Fruit fly (Drosophila melanogaster): ENCODE data around the gene CtIP.

CtIP gene

DNA sequence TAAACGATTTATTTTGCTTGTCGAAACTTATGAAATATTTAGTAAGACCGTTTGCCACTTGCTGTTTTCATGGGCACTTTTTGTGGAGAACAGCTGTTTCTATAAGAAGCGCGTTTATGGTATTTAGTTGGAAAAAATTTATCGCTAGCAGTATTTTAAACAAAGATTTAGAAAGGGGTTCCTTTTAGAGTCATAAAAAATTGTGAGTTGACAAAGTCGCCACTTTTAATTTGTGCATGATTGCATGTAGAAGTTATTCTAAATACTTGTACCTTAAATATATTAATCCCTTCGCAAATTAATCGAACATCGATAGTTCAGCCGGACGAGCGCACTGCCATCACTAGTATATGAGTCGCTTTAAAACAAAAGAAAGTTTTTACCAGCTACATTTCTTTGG is 3.8 kb upstream of the CtIP start, which contains the start of the genes Las and Psn (continued):
- TF ChIP-seq E2f1 (GFP tag; IDR thresholded peaks at IDR 0.05), result no peak
- peak; percentile 35 for TF ChIP-seq Myb (GFP tag; optimal IDR thresholded peaks at IDR 0.05)
- no peak for TF ChIP-seq CG6813 (GFP tag; optimal IDR thresholded peaks at IDR 0.05)
- 0 out of 2 replicates have a peak, but pooled peaks have one; percentile 32 for TF ChIP-seq Bgb (GFP tag; IDR thresholded peaks at IDR 0.05; ENCODE audit: partially characterized antibody)
- no peak for TF ChIP-seq Dfd (GFP tag; optimal IDR thresholded peaks at IDR 0.05)
- TF ChIP-seq CG30020 (tag; optimal IDR thresholded peaks at IDR 0.05), result peak; percentile 58
- TF ChIP-seq CG17328 (GFP tag; IDR thresholded peaks at IDR 0.05), result no peak
- TF ChIP-seq Hey (tag; optimal IDR thresholded peaks at IDR 0.05), result no peak
- peak; percentile 71 for TF ChIP-seq unc-4 (GFP tag; IDR thresholded peaks at IDR 0.05; ENCODE audit: partially characterized antibody)
- no peak for TF ChIP-seq CG31388 (GFP tag; optimal IDR thresholded peaks at IDR 0.05)
- no peak for TF ChIP-seq CG13123 (GFP tag; optimal IDR thresholded peaks at IDR 0.05)
- no peak for TF ChIP-seq CG8089 (GFP tag; optimal IDR thresholded peaks at IDR 0.05)
- TF ChIP-seq CG31365 (tag; optimal IDR thresholded peaks at IDR 0.05), result no peak
- peak; percentile 68 for TF ChIP-seq pzg (GFP tag; optimal IDR thresholded peaks at IDR 0.05)
- peak; percentile 60 for TF ChIP-seq MBD-R2 (GFP tag; IDR thresholded peaks at IDR 0.05)
- TF ChIP-seq CG2120 (GFP tag; optimal IDR thresholded peaks at IDR 0.05), result peak; percentile 52
- TF ChIP-seq CG17361 (GFP tag; IDR thresholded peaks at IDR 0.05), result no peak
- TF ChIP-seq knrl (GFP tag; IDR thresholded peaks at IDR 0.05; ENCODE audit: partially characterized antibody), result peak; percentile 69
- peak; percentile 84 for TF ChIP-seq Dll (GFP tag; IDR thresholded peaks at IDR 0.05; ENCODE audit: partially characterized antibody)
- TF ChIP-seq CG2678 (tag; optimal IDR thresholded peaks at IDR 0.05), result no peak
- TF ChIP-seq CG9797 (GFP tag; optimal IDR thresholded peaks at IDR 0.05), result peak; percentile 65
- no peak for TF ChIP-seq NK7.1 (GFP tag; optimal IDR thresholded peaks at IDR 0.05)
- no peak for TF ChIP-seq ems (GFP tag; optimal IDR thresholded peaks at IDR 0.05)
- no peak for TF ChIP-seq CG4404 (GFP tag; IDR thresholded peaks at IDR 0.05)
- TF ChIP-seq cad (GFP tag; optimal IDR thresholded peaks at IDR 0.05), result no peak
- TF ChIP-seq CG8944 (GFP tag; optimal IDR thresholded peaks at IDR 0.05), result no peak
- TF ChIP-seq CG17829 (tag; optimal IDR thresholded peaks at IDR 0.05), result peak; percentile 43
- no peak for TF ChIP-seq az2 (GFP tag; optimal IDR thresholded peaks at IDR 0.05)
- TF ChIP-seq lbe (GFP tag; optimal IDR thresholded peaks at IDR 0.05), result peak; percentile 61
- no peak for TF ChIP-seq nerfin-1 (tag; optimal IDR thresholded peaks at IDR 0.05)
- TF ChIP-seq CG4360 (GFP tag; IDR thresholded peaks at IDR 0.05), result no peak
- TF ChIP-seq CG11247 (GFP tag; IDR thresholded peaks at IDR 0.05), result no peak
- TF ChIP-seq CG2116 (GFP tag; optimal IDR thresholded peaks at IDR 0.05), result peak; percentile 69
- no peak for TF ChIP-seq CG10654 (GFP tag; optimal IDR thresholded peaks at IDR 0.05)
- TF ChIP-seq CG18764 (GFP tag; optimal IDR thresholded peaks at IDR 0.05), result no peak
- TF ChIP-seq bcd (GFP tag; optimal IDR thresholded peaks at IDR 0.05), result no peak
- TF ChIP-seq CG1603 (tag; optimal IDR thresholded peaks at IDR 0.05), result no peak
- TF ChIP-seq row (GFP tag; IDR thresholded peaks at IDR 0.05), result peak; percentile 50
- no peak for TF ChIP-seq Dbx (GFP tag; IDR thresholded peaks at IDR 0.05)
- no peak for TF ChIP-seq CG6683 (GFP tag; optimal IDR thresholded peaks at IDR 0.05)
- no peak for TF ChIP-seq CG18599 (GFP tag; optimal IDR thresholded peaks at IDR 0.05)
- no peak for TF ChIP-seq CG17802 (tag; optimal IDR thresholded peaks at IDR 0.05)
- TF ChIP-seq NC2α (GFP tag; optimal IDR thresholded peaks at IDR 0.05), result no peak
- TF ChIP-seq CG10979 (tag; optimal IDR thresholded peaks at IDR 0.05), result no peak
- TF ChIP-seq YL-1 (GFP tag; optimal IDR thresholded peaks at IDR 0.05), result peak; percentile 80
- no peak for TF ChIP-seq tio (GFP tag; optimal IDR thresholded peaks at IDR 0.05)
- TF ChIP-seq fru (optimal IDR thresholded peaks at IDR 0.05), result no peak
- TF ChIP-seq crp (GFP tag; optimal IDR thresholded peaks at IDR 0.05), result peak; percentile 60 to 93
- no peak for TF ChIP-seq Max (GFP tag; optimal IDR thresholded peaks at IDR 0.05)
- TF ChIP-seq seq (GFP tag; IDR thresholded peaks at IDR 0.05), result no peak
- TF ChIP-seq dpn (GFP tag; optimal IDR thresholded peaks at IDR 0.05), result peak in 1 of 2 experiments; percentile 19
- TF ChIP-seq CG18262 (tag; optimal IDR thresholded peaks at IDR 0.05), result no peak
